Worm (Caenorhabditis elegans) whole organism, L3 larva: ENCODE data around the gene T26C5.5.

Experiments used
- R02D3.7 ChIP-seq: fragments of 150-350 bp; optimal IDR thresholded peaks from 2 replicates; lab custom pipeline; 2014; ENCODE audit warnings: missing biosample characterization, missing genetic modification characterization
- ZK546.5 ChIP-seq: sonication (generic microtip); optimal IDR thresholded peaks from 2 replicates; lab custom pipeline; 2017; ENCODE audit warnings: missing biosample characterization, missing genetic modification characterization
- aly-2 ChIP-seq: fragments of 150-350 bp; optimal IDR thresholded peaks from 2 replicates; lab custom pipeline; 2014; ENCODE audit warnings: missing biosample characterization, missing genetic modification characterization
- ceh-28 ChIP-seq: fragments of 150-350 bp; optimal IDR thresholded peaks from 2 replicates; lab custom pipeline; 2014; ENCODE audit warnings: missing biosample characterization, missing genetic modification reagents, missing genetic modification characterization
- ceh-82 ChIP-seq: fragments of 150-350 bp; optimal IDR thresholded peaks from 2 replicates; lab custom pipeline; 2014; ENCODE audit warnings: missing biosample characterization, missing genetic modification characterization
- ceh-9 ChIP-seq: sonication (generic microtip); optimal IDR thresholded peaks from 2 replicates; lab custom pipeline; 2018; ENCODE audit warnings: missing biosample characterization, missing genetic modification characterization
- daf-12 ChIP-seq: fragments of 150-350 bp; optimal IDR thresholded peaks from 2 replicates; lab custom pipeline; 2014; ENCODE audit warnings: missing biosample characterization, missing genetic modification reagents, missing genetic modification characterization
- egl-27 ChIP-seq: sonication (generic microtip); optimal IDR thresholded peaks from 4 replicates; lab custom pipeline; 2017; ENCODE audit warnings: missing biosample characterization, missing genetic modification reagents, missing genetic modification characterization
- egl-5 ChIP-seq: fragments of 150-350 bp; optimal IDR thresholded peaks from 2 replicates; lab custom pipeline; 2017; ENCODE audit warnings: missing biosample characterization, missing genetic modification reagents, missing genetic modification characterization, inconsistent platforms
- elt-1 ChIP-seq: fragments of 150-350 bp; optimal IDR thresholded peaks from 2 replicates; lab custom pipeline; 2014; ENCODE audit warnings: missing biosample characterization, missing genetic modification characterization
- elt-2 ChIP-seq: sonication (generic microtip); optimal IDR thresholded peaks from 2 replicates; lab custom pipeline; 2016; ENCODE audit warnings: missing genetic modification reagents, mild to moderate bottlenecking, missing genetic modification characterization, missing compliant biosample characterization
- elt-3 ChIP-seq, 3 experiments: fragments of 150-350 bp in 1 of 3; sonication (generic microtip) in 2 of 3; optimal IDR thresholded peaks; 2 replicates in 2 of 3; 4 replicates in 1 of 3; lab custom pipeline; 2014 to 2017; ENCODE audit warnings: missing biosample characterization in 3 of 3, missing genetic modification characterization in 3 of 3
- eor-1 ChIP-seq, 2 experiments: fragments of 150-350 bp; optimal IDR thresholded peaks; 2 replicates each; lab custom pipeline; 2014 to 2018; ENCODE audit warnings: missing biosample characterization in 2 of 2, missing genetic modification characterization in 2 of 2
- fkh-10 ChIP-seq: sonication (generic microtip); optimal IDR thresholded peaks from 2 replicates; lab custom pipeline; 2017; ENCODE audit warnings: missing biosample characterization, missing genetic modification reagents, missing genetic modification characterization
- fkh-2 ChIP-seq: fragments of 150-350 bp; optimal IDR thresholded peaks from 2 replicates; lab custom pipeline; 2014; ENCODE audit warnings: missing biosample characterization, missing genetic modification reagents, missing genetic modification characterization
- fos-1 ChIP-seq: fragments of 150-350 bp; optimal IDR thresholded peaks from 2 replicates; lab custom pipeline; 2014; ENCODE audit warnings: missing biosample characterization, missing genetic modification characterization
- hmg-11 ChIP-seq: sonication (generic microtip); optimal IDR thresholded peaks from 2 replicates; lab custom pipeline; 2016; ENCODE audit warnings: missing genetic modification characterization, missing compliant biosample characterization
- jun-1 ChIP-seq: fragments of 150-350 bp; optimal IDR thresholded peaks from 2 replicates; lab custom pipeline; 2014; ENCODE audit warnings: missing biosample characterization, missing genetic modification reagents, missing genetic modification characterization
- lin-15B ChIP-seq: fragments of 150-350 bp; optimal IDR thresholded peaks from 2 replicates; lab custom pipeline; 2014; ENCODE audit warnings: missing biosample characterization, missing genetic modification characterization
- lin-39 ChIP-seq: fragments of 150-350 bp; optimal IDR thresholded peaks from 2 replicates; lab custom pipeline; 2018; ENCODE audit warnings: missing biosample characterization, missing genetic modification reagents, missing genetic modification characterization
- lsy-12 ChIP-seq: sonication (generic microtip); optimal IDR thresholded peaks from 2 replicates; lab custom pipeline; 2016; ENCODE audit warnings: mild to moderate bottlenecking, missing genetic modification characterization, missing compliant biosample characterization
- mdl-1 ChIP-seq: fragments of 150-350 bp; optimal IDR thresholded peaks from 2 replicates; lab custom pipeline; 2014; ENCODE audit warnings: missing biosample characterization, missing genetic modification characterization
- mml-1 ChIP-seq: fragments of 150-350 bp; sonication (generic microtip); optimal IDR thresholded peaks from 3 replicates; lab custom pipeline; 2014; ENCODE audit warnings: missing biosample characterization, missing genetic modification characterization
- nfya-1 ChIP-seq: sonication (generic microtip); optimal IDR thresholded peaks from 2 replicates; lab custom pipeline; 2017; ENCODE audit warnings: missing genetic modification characterization, mild to moderate bottlenecking, missing compliant biosample characterization, antibody characterized with exemption, moderate library complexity; ENCODE audit not compliant: insufficient read depth
- nhr-11 ChIP-seq: fragments of 150-350 bp; optimal IDR thresholded peaks from 2 replicates; lab custom pipeline; 2014; ENCODE audit warnings: missing biosample characterization, missing genetic modification characterization
- nhr-23 ChIP-seq: fragments of 150-350 bp; optimal IDR thresholded peaks from 2 replicates; lab custom pipeline; 2014; ENCODE audit warnings: missing biosample characterization, missing genetic modification reagents, missing genetic modification characterization
- nhr-237 ChIP-seq: fragments of 150-350 bp; optimal IDR thresholded peaks from 2 replicates; lab custom pipeline; 2014; ENCODE audit warnings: missing biosample characterization, missing genetic modification characterization
- nhr-25 ChIP-seq: sonication (generic microtip); optimal IDR thresholded peaks from 2 replicates; lab custom pipeline; 2017; ENCODE audit warnings: missing biosample characterization, missing genetic modification characterization
- nhr-28 ChIP-seq: fragments of 150-350 bp; optimal IDR thresholded peaks from 2 replicates; lab custom pipeline; 2014; ENCODE audit warnings: missing biosample characterization, missing genetic modification characterization
- nhr-43 ChIP-seq: sonication (generic microtip); optimal IDR thresholded peaks from 2 replicates; lab custom pipeline; 2016; ENCODE audit warnings: mild to moderate bottlenecking, missing genetic modification characterization, missing compliant biosample characterization; ENCODE audit not compliant: poor library complexity, severe bottlenecking
- nhr-67 ChIP-seq: fragments of 150-350 bp; optimal IDR thresholded peaks from 2 replicates; lab custom pipeline; 2014; ENCODE audit warnings: missing biosample characterization, missing genetic modification characterization
- nhr-76 ChIP-seq: fragments of 150-350 bp; sonication (generic microtip); optimal IDR thresholded peaks from 5 replicates; lab custom pipeline; 2014; ENCODE audit warnings: missing biosample characterization, missing genetic modification characterization
- nhr-77 ChIP-seq: fragments of 150-350 bp; optimal IDR thresholded peaks from 2 replicates; lab custom pipeline; 2014; ENCODE audit warnings: missing biosample characterization, missing genetic modification characterization
- pha-4 ChIP-seq: fragments of 150-350 bp; optimal IDR thresholded peaks from 2 replicates; lab custom pipeline; 2014; ENCODE audit warnings: missing biosample characterization, missing genetic modification reagents, missing genetic modification characterization
- pqm-1 ChIP-seq: fragments of 150-350 bp; optimal IDR thresholded peaks from 2 replicates; lab custom pipeline; 2017; ENCODE audit warnings: missing biosample characterization, missing genetic modification characterization, inconsistent platforms
- skn-1 ChIP-seq: fragments of 150-350 bp; optimal IDR thresholded peaks from 2 replicates; lab custom pipeline; 2014; ENCODE audit warnings: missing biosample characterization, missing genetic modification characterization
- snpc-4 ChIP-seq: fragments of 150-350 bp; optimal IDR thresholded peaks from 2 replicates; lab custom pipeline; 2014; ENCODE audit warnings: missing biosample characterization, missing genetic modification characterization
- tbx-2 ChIP-seq: sonication (generic microtip); optimal IDR thresholded peaks from 2 replicates; lab custom pipeline; 2016; ENCODE audit warnings: mild to moderate bottlenecking, missing genetic modification characterization, missing compliant biosample characterization
- unc-39 ChIP-seq: sonication (generic microtip); optimal IDR thresholded peaks from 4 replicates; lab custom pipeline; 2017; ENCODE audit warnings: missing biosample characterization, missing genetic modification characterization
- unc-62 ChIP-seq: fragments of 150-350 bp; sonication (generic microtip); optimal IDR thresholded peaks from 4 replicates; lab custom pipeline; 2014; ENCODE audit warnings: missing biosample characterization, missing genetic modification reagents, missing genetic modification characterization
- zag-1 ChIP-seq: fragments of 150-350 bp; optimal IDR thresholded peaks from 2 replicates; lab custom pipeline; 2014; ENCODE audit warnings: missing biosample characterization, missing genetic modification characterization
- ztf-11 ChIP-seq: fragments of 150-350 bp; optimal IDR thresholded peaks from 2 replicates; lab custom pipeline; 2014; ENCODE audit warnings: missing biosample characterization, missing genetic modification characterization

T26C5.5 gene

ce11 chrII:9227134-9227533 lies 19.4 kb downstream of the T26C5.5 start, which contains the start of gene abu-14:
Gene abu-14, minus strand, starts transcription at chrII:9227214.
- no peak for TF ChIP-seq elt-1 (tag; lab: Kevin White, UChicago)
- TF ChIP-seq ceh-82 (tag; lab: Kevin White, UChicago): no peak
- no peak for TF ChIP-seq nhr-76 (tag; lab: Kevin White, UChicago)
- no peak for TF ChIP-seq pha-4
- TF ChIP-seq nhr-77 (tag; lab: Kevin White, UChicago): no peak
- no peak for TF ChIP-seq jun-1
- no peak for TF ChIP-seq zag-1
- TF ChIP-seq lin-15B: no peak
- TF ChIP-seq fos-1 (tag; lab: Kevin White, UChicago): no peak
- TF ChIP-seq egl-5 (tag; lab: Kevin White, UChicago): no peak
- TF ChIP-seq mml-1 (tag; lab: Kevin White, UChicago): no peak
- no peak for TF ChIP-seq lsy-12 (tag; lab: Kevin White, UChicago)
- no peak for TF ChIP-seq ceh-9
- no peak for TF ChIP-seq nhr-43
- no peak for TF ChIP-seq ZK546.5
- no peak for TF ChIP-seq mdl-1 (tag; lab: Kevin White, UChicago)
- no peak for TF ChIP-seq fkh-2 (tag; lab: Kevin White, UChicago)
- no peak for TF ChIP-seq unc-62 (GFP tag; lab: Kevin White, UChicago)
- TF ChIP-seq fkh-10 (GFP tag; lab: Kevin White, UChicago): no peak

- no peak for TF ChIP-seq skn-1 (tag; lab: Kevin White, UChicago)
- no peak for TF ChIP-seq pha-4
- TF ChIP-seq lin-15B: no peak
- TF ChIP-seq nhr-11 (tag; lab: Kevin White, UChicago): no peak
- TF ChIP-seq nhr-77 (tag; lab: Kevin White, UChicago): no peak
- no peak for TF ChIP-seq nhr-237 (tag; lab: Kevin White, UChicago)
- TF ChIP-seq R02D3.7 (tag; lab: Kevin White, UChicago): no peak
- TF ChIP-seq daf-12 (tag; lab: Kevin White, UChicago): no peak
- no peak for TF ChIP-seq elt-2 (tag; lab: Kevin White, UChicago)
- no peak for TF ChIP-seq ceh-28 (tag; lab: Kevin White, UChicago)
- TF ChIP-seq nhr-67 (tag; lab: Kevin White, UChicago): no peak
- TF ChIP-seq ZK546.5: no peak
- no peak for TF ChIP-seq fos-1 (tag; lab: Kevin White, UChicago)
- TF ChIP-seq mml-1 (tag; lab: Kevin White, UChicago): no peak
- TF ChIP-seq lsy-12 (tag; lab: Kevin White, UChicago): no peak
- TF ChIP-seq mdl-1 (tag; lab: Kevin White, UChicago): no peak
These were observed 23.6 kb downstream of the T26C5.5 start, which contains the start of gene ZK1067.3 for ce11 chrII:9222969-9223368. Gene ZK1067.3, plus strand, starts transcription at chrII:9223269.

ce11 chrII:9213055-9213708 lies 33.4 kb downstream of the T26C5.5 start, which contains the start of gene znfx-1:
Gene znfx-1, plus strand, starts transcription at chrII:9213658.
- TF ChIP-seq pha-4 (no peak), daf-12 (tag; lab: Kevin White, UChicago) (no peak), nfya-1 (tag; lab: Kevin White, UChicago) (no peak), eor-1 (tag; optimal IDR thresholded peaks at IDR 0.05; lab: Kevin White, UChicago) (no peak), nhr-67 (tag; lab: Kevin White, UChicago) (no peak), nhr-43 (no peak)

- TF ChIP-seq mml-1 (tag; lab: Kevin White, UChicago): no peak
- TF ChIP-seq snpc-4 (tag; lab: Kevin White, UChicago): peak; percentile 96
- no peak for TF ChIP-seq ceh-82 (tag; lab: Kevin White, UChicago)
- no peak for TF ChIP-seq egl-27 (tag; lab: Kevin White, UChicago)
- TF ChIP-seq nfya-1 (tag; lab: Kevin White, UChicago): no peak
- TF ChIP-seq ZK546.5: no peak
- peak; percentile 5 for TF ChIP-seq jun-1
- TF ChIP-seq unc-62 (GFP tag; lab: Kevin White, UChicago): no peak
- no peak for TF ChIP-seq nhr-237 (tag; lab: Kevin White, UChicago)
- TF ChIP-seq pha-4: no peak
- no peak for TF ChIP-seq tbx-2 (tag; lab: Kevin White, UChicago)
- TF ChIP-seq elt-3 (tag; optimal IDR thresholded peaks at IDR 0.05; lab: Kevin White, UChicago): no peak
- peak; percentile 11 for TF ChIP-seq nhr-23 (tag; lab: Kevin White, UChicago)
- peak; percentile 62 for TF ChIP-seq elt-2 (tag; lab: Kevin White, UChicago)
- TF ChIP-seq lin-39 (tag; lab: Kevin White, UChicago): no peak
- TF ChIP-seq nhr-43: peak; percentile 57
- peak; percentile 58 for TF ChIP-seq lsy-12 (tag; lab: Kevin White, UChicago)
- no peak for TF ChIP-seq unc-39 (tag; lab: Kevin White, UChicago)
- peak; percentile 26 for TF ChIP-seq nhr-25 (tag; lab: Kevin White, UChicago)
- no peak for TF ChIP-seq ztf-11 (tag; lab: Kevin White, UChicago)
- TF ChIP-seq nhr-28 (tag; lab: Kevin White, UChicago): no peak
- TF ChIP-seq eor-1 (tag; optimal IDR thresholded peaks at IDR 0.05; lab: Kevin White, UChicago): no peak
- no peak for TF ChIP-seq R02D3.7 (tag; lab: Kevin White, UChicago)
- no peak for TF ChIP-seq nhr-76 (tag; lab: Kevin White, UChicago)
- no peak for TF ChIP-seq lin-15B
- no peak for TF ChIP-seq zag-1
- TF ChIP-seq skn-1 (tag; lab: Kevin White, UChicago): no peak
- no peak for TF ChIP-seq nhr-67 (tag; lab: Kevin White, UChicago)
- no peak for TF ChIP-seq elt-1 (tag; lab: Kevin White, UChicago)
- no peak for TF ChIP-seq aly-2 (tag; lab: Kevin White, UChicago)
- TF ChIP-seq pqm-1: peak; percentile 26
- TF ChIP-seq hmg-11: no peak
- TF ChIP-seq nhr-77 (tag; lab: Kevin White, UChicago): no peak
- TF ChIP-seq egl-5 (tag; lab: Kevin White, UChicago): no peak
These were observed 34.9 kb downstream of the T26C5.5 start for ce11 chrII:9211684-9212083.
